Fruit fly (Drosophila melanogaster): ENCODE data around the gene CG33764.
A peak's percentile ranks its signal among the peaks of the same experiment; 100 is the strongest.

CG33764 gene

DNA sequence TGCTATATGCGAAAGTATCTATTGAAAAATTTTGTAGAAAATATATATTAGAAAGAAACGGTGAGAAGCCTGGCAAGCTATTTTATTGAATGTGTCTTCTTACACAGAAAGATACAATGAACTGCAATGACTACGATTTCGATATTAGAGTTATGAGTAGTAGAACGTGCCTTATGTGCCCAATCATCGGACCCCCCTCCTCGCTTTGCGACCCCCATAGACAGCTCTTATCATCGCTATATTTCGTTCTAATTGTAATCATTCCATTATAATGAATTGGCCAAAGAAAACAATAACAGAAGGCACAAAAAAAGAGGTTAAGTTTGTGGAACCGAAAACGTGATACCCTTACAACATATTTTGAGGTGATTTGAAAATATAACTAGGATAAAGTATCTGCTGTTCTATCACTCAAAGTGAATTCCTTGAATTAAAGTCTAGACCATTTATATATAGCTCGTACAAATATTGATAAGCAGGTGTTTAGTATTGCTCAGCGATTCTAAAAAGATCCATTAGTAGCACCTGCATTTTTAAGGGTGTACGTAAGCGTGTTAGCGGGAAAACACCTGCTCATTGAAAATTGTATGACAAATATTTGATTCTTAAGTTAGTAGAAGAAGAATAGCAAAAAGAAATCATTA is 34.5 kb downstream of the CG33764 start (continued):
- no peak for TF ChIP-seq tap (tag; optimal IDR thresholded peaks at IDR 0.05)
- no peak for TF ChIP-seq Fer1 (GFP tag; optimal IDR thresholded peaks at IDR 0.05)
- no peak for TF ChIP-seq sens-2 (GFP tag; IDR thresholded peaks at IDR 0.05)
- TF ChIP-seq CG6689 (GFP tag; IDR thresholded peaks at IDR 0.05): no peak
- no peak for TF ChIP-seq scrt (GFP tag; optimal IDR thresholded peaks at IDR 0.05)
- TF ChIP-seq CG1024 (GFP tag; IDR thresholded peaks at IDR 0.05): no peak
- no peak for TF ChIP-seq esg (GFP tag; conservative IDR thresholded peaks at IDR 0.05)
- peak; percentile 51 for TF ChIP-seq fd96Cb (tag; optimal IDR thresholded peaks at IDR 0.05)
- no peak for TF ChIP-seq CG4328 (GFP tag; optimal IDR thresholded peaks at IDR 0.05)
- no peak for TF ChIP-seq CG30431 (GFP tag; optimal IDR thresholded peaks at IDR 0.05)
- peak; percentile 24 for TF ChIP-seq CG13424 (tag; optimal IDR thresholded peaks at IDR 0.05)
- no peak for TF ChIP-seq CG15479 (GFP tag; optimal IDR thresholded peaks at IDR 0.05)
- TF ChIP-seq CG16815 (GFP tag; optimal IDR thresholded peaks at IDR 0.05): no peak
- TF ChIP-seq CHES-1-like (GFP tag; optimal IDR thresholded peaks at IDR 0.05): no peak
- peak; percentile 24 for TF ChIP-seq CG9437 (GFP tag; optimal IDR thresholded peaks at IDR 0.05)
- no peak for TF ChIP-seq Atf3 (GFP tag; optimal IDR thresholded peaks at IDR 0.05)
- no peak for TF ChIP-seq pros (GFP tag; optimal IDR thresholded peaks at IDR 0.05)
- TF ChIP-seq CG7357 (GFP tag; IDR thresholded peaks at IDR 0.05): no peak
- peak in 1 of 2 experiments; percentile 16 for TF ChIP-seq dpn (GFP tag; optimal IDR thresholded peaks at IDR 0.05)
- no peak for TF ChIP-seq bsh (GFP tag; optimal IDR thresholded peaks at IDR 0.05)
- no peak for TF ChIP-seq CG17612 (GFP tag; IDR thresholded peaks at IDR 0.05)
- no peak for TF ChIP-seq Hey (tag; optimal IDR thresholded peaks at IDR 0.05)
- TF ChIP-seq CG2875 (GFP tag; optimal IDR thresholded peaks at IDR 0.05): no peak
- no peak for TF ChIP-seq CG10366 (GFP tag; IDR thresholded peaks at IDR 0.05)
- no peak for TF ChIP-seq stc (GFP tag; IDR thresholded peaks at IDR 0.05)
- no peak for TF ChIP-seq Neu2 (GFP tag; optimal IDR thresholded peaks at IDR 0.05; ENCODE audit: borderline replicate concordance)
- peak; percentile 21 for TF ChIP-seq unpg (GFP tag; optimal IDR thresholded peaks at IDR 0.05)
- peak in 1 of 3 experiments; percentile 47 for TF ChIP-seq lola (GFP tag; optimal IDR thresholded peaks at IDR 0.05)
- no peak for TF ChIP-seq dimm (GFP tag; IDR thresholded peaks at IDR 0.05)
- no peak for TF ChIP-seq CG34224 (GFP tag; IDR thresholded peaks at IDR 0.05; ENCODE audit: partially characterized antibody)
- no peak for TF ChIP-seq crp (GFP tag; optimal IDR thresholded peaks at IDR 0.05)
- TF ChIP-seq Trl (optimal IDR thresholded peaks at IDR 0.05): no peak
- no peak for TF ChIP-seq Trl (GFP tag; optimal IDR thresholded peaks at IDR 0.05)
- peak in 1 of 2 experiments; percentile 14 for TF ChIP-seq Hr51 (GFP tag; optimal IDR thresholded peaks at IDR 0.05)
- peak; percentile 44 for TF ChIP-seq dmrt99B (tag; optimal IDR thresholded peaks at IDR 0.05)
- TF ChIP-seq sim (GFP tag; IDR thresholded peaks at IDR 0.05): no peak
- TF ChIP-seq lilli (GFP tag; optimal IDR thresholded peaks at IDR 0.05): peak; percentile 37
- peak; percentile 55 for TF ChIP-seq row (GFP tag; IDR thresholded peaks at IDR 0.05)
- TF ChIP-seq cas (GFP tag; IDR thresholded peaks at IDR 0.05): no peak
- no peak for TF ChIP-seq CG11560 (tag; IDR thresholded peaks at IDR 0.05)
- TF ChIP-seq CG30020 (tag; optimal IDR thresholded peaks at IDR 0.05): no peak
- TF ChIP-seq CG13123 (GFP tag; optimal IDR thresholded peaks at IDR 0.05): no peak
- TF ChIP-seq CG17568 (GFP tag; optimal IDR thresholded peaks at IDR 0.05): no peak
- TF ChIP-seq Camta (GFP tag; optimal IDR thresholded peaks at IDR 0.05): no peak
- no peak for TF ChIP-seq CG9876 (GFP tag; optimal IDR thresholded peaks at IDR 0.05)
- TF ChIP-seq ac (GFP tag; optimal IDR thresholded peaks at IDR 0.05): peak; percentile 50
- no peak for TF ChIP-seq CG12104 (GFP tag; optimal IDR thresholded peaks at IDR 0.05)
- no peak for TF ChIP-seq CG14860 (GFP tag; IDR thresholded peaks at IDR 0.05; ENCODE audit: partially characterized antibody)
- TF ChIP-seq lov (optimal IDR thresholded peaks at IDR 0.05): no peak
- no peak for TF ChIP-seq lov (GFP tag; IDR thresholded peaks at IDR 0.05)
